Worm (Caenorhabditis elegans) whole organism, mixed stage, embryonic: ENCODE data around the gene fbxa-184.

Experiments used
- drap-1 ChIP-seq: fragments of 200-800 bp; sonication (Bioruptor generic); optimal IDR thresholded peaks from 3 replicates; lab custom pipeline; 2018; ENCODE audit warnings: mild to moderate bottlenecking, missing genetic modification characterization, missing compliant biosample characterization
- ham-2 ChIP-seq: fragments of 200-800 bp; sonication (Bioruptor generic); optimal IDR thresholded peaks from 2 replicates; lab custom pipeline; 2018; ENCODE audit warnings: mild to moderate bottlenecking, missing genetic modification characterization, missing compliant biosample characterization
- hlh-1 ChIP-seq: fragments of 150-350 bp; optimal IDR thresholded peaks from 2 replicates; lab custom pipeline; 2014; ENCODE audit warnings: missing biosample characterization, missing genetic modification reagents, missing genetic modification characterization
- lin-32 ChIP-seq: fragments of 200-800 bp; sonication (Bioruptor generic); optimal IDR thresholded peaks from 2 replicates; lab custom pipeline; 2018; ENCODE audit warnings: mild to moderate bottlenecking, missing genetic modification characterization, missing compliant biosample characterization
- nhr-237 ChIP-seq: fragments of 150-350 bp; optimal IDR thresholded peaks from 2 replicates; lab custom pipeline; 2014; ENCODE audit warnings: missing biosample characterization, missing genetic modification characterization
- nhr-28 ChIP-seq: fragments of 150-350 bp; optimal IDR thresholded peaks from 2 replicates; lab custom pipeline; 2014; ENCODE audit warnings: missing biosample characterization, missing genetic modification characterization
- nhr-76 ChIP-seq: sonication (generic microtip); optimal IDR thresholded peaks from 2 replicates; lab custom pipeline; 2017; ENCODE audit warnings: missing biosample characterization, missing genetic modification characterization
- snpc-4 ChIP-seq: fragments of 150-350 bp; optimal IDR thresholded peaks from 2 replicates; lab custom pipeline; 2014; ENCODE audit warnings: missing biosample characterization, missing genetic modification characterization
- sptf-1 ChIP-seq: sonication (generic microtip); optimal IDR thresholded peaks from 2 replicates; lab custom pipeline; 2017; ENCODE audit warnings: mild to moderate bottlenecking, missing genetic modification characterization, moderate library complexity, missing compliant biosample characterization
- unc-39 ChIP-seq: fragments of 150-350 bp; optimal IDR thresholded peaks from 2 replicates; lab custom pipeline; 2014; ENCODE audit warnings: missing biosample characterization, missing genetic modification characterization
- unc-62 ChIP-seq: fragments of 150-350 bp; optimal IDR thresholded peaks from 2 replicates; lab custom pipeline; 2014; ENCODE audit warnings: missing biosample characterization, missing genetic modification reagents, missing genetic modification characterization

DNA sequence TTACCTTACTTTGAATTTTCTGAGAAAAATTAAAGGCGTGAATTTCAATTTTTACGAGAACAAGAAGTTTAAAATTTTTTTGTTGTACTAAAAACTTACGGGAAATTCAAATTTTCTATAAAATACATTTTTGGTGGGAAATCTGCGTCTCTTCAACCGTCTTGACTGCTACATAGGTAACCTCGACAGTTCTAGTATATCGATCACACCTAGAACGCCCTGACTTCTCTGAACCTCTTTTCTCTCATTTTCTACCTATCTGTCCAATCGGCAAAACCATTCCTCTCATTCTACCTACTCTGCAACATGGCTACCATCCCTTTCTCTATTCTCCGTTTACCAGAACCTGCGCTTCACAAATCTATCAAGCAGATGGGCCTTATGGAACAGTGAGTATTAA is 26.3 kb upstream of the fbxa-184 start, which contains the start of gene fbxb-25:
- TF ChIP-seq ham-2 (GFP tag; lab: Kevin White, UChicago): no peak
- no peak for TF ChIP-seq unc-62
- TF ChIP-seq snpc-4 (tag; lab: Kevin White, UChicago): no peak
- no peak for TF ChIP-seq hlh-1 (tag; lab: Kevin White, UChicago)
- no peak for TF ChIP-seq nhr-237
- no peak for TF ChIP-seq nhr-28 (tag; lab: Kevin White, UChicago)
- no peak for TF ChIP-seq unc-39 (tag; lab: Kevin White, UChicago)
- no peak for TF ChIP-seq sptf-1 (tag; lab: Kevin White, UChicago)
- no peak for TF ChIP-seq drap-1 (GFP tag; lab: Kevin White, UChicago)
- no peak for TF ChIP-seq lin-32
- TF ChIP-seq nhr-76 (tag; lab: Kevin White, UChicago): no peak
